Fruit fly (Drosophila melanogaster): Measurements from ENCODE around the gene CG4842.

CG4842 gene

dm6 chr3L:16407815-16408608 is 39.8 kb downstream of the CG4842 start (continued):
- TF ChIP-seq CG2678 (tag; optimal IDR thresholded peaks at IDR 0.05) (no peak), Nf-YB (GFP tag; optimal IDR thresholded peaks at IDR 0.05) (no peak), CG32767 (GFP tag; IDR thresholded peaks at IDR 0.05) (peak; percentile 35), CG16815 (GFP tag; optimal IDR thresholded peaks at IDR 0.05) (no peak), schlank (tag; optimal IDR thresholded peaks at IDR 0.05) (no peak), emc (GFP tag; optimal IDR thresholded peaks at IDR 0.05) (no peak), Ada2b (GFP tag; IDR thresholded peaks at IDR 0.05) (no peak), sna (GFP tag; IDR thresholded peaks at IDR 0.05; ENCODE audit: partially characterized antibody) (no peak), crc (GFP tag; optimal IDR thresholded peaks at IDR 0.05) (no peak), CG13894 (tag; optimal IDR thresholded peaks at IDR 0.05) (peak; percentile 93), Nf-YA (GFP tag; IDR thresholded peaks at IDR 0.05) (no peak), ash1 (GFP tag; optimal IDR thresholded peaks at IDR 0.05) (no peak), dm (GFP tag; optimal IDR thresholded peaks at IDR 0.05) (no peak), MTF-1 (GFP tag; optimal IDR thresholded peaks at IDR 0.05; ENCODE audit: borderline replicate concordance) (no peak), Dip2 (GFP tag; IDR thresholded peaks at IDR 0.05) (no peak), Mad (GFP tag; optimal IDR thresholded peaks at IDR 0.05) (no peak), Stat92E (GFP tag; optimal IDR thresholded peaks at IDR 0.05) (no peak), Trl (optimal IDR thresholded peaks at IDR 0.05) (peak; percentile 72 to 76), Trl (GFP tag; optimal IDR thresholded peaks at IDR 0.05) (no peak), CG7372 (GFP tag; IDR thresholded peaks at IDR 0.05) (no peak), CG16779 (GFP tag; IDR thresholded peaks at IDR 0.05) (no peak), CG9727 (GFP tag; optimal IDR thresholded peaks at IDR 0.05) (peak; percentile 18), CG43689 (GFP tag; IDR thresholded peaks at IDR 0.05) (no peak), Fer3 (tag; optimal IDR thresholded peaks at IDR 0.05) (no peak), ranshi (GFP tag; IDR thresholded peaks at IDR 0.05) (no peak), CG18262 (tag; optimal IDR thresholded peaks at IDR 0.05) (no peak), CG13296 (GFP tag; optimal IDR thresholded peaks at IDR 0.05) (no peak), Nf-YC (tag; optimal IDR thresholded peaks at IDR 0.05) (peak; percentile 5), CG34422 (GFP tag; IDR thresholded peaks at IDR 0.05) (no peak), CG1024 (GFP tag; IDR thresholded peaks at IDR 0.05) (no peak), her (GFP tag; optimal IDR thresholded peaks at IDR 0.05) (no peak), dimm (GFP tag; IDR thresholded peaks at IDR 0.05) (no peak), CTCF (GFP tag; optimal IDR thresholded peaks at IDR 0.05) (peak; percentile 91)

dm6 chr3L:16408609-16409439 is 40.6 kb downstream of the CG4842 start:
- TF ChIP-seq eyg (GFP tag; optimal IDR thresholded peaks at IDR 0.05) (no peak), CG5245 (GFP tag; optimal IDR thresholded peaks at IDR 0.05) (peak; percentile 32), C15 (GFP tag; IDR thresholded peaks at IDR 0.05) (no peak), zfh2 (GFP tag; optimal IDR thresholded peaks at IDR 0.05) (no peak), bowl (GFP tag; IDR thresholded peaks at IDR 0.05) (no peak), hth (optimal IDR thresholded peaks at IDR 0.05) (no peak), CG17385 (GFP tag; optimal IDR thresholded peaks at IDR 0.05) (peak; percentile 88), CG16863 (GFP tag; optimal IDR thresholded peaks at IDR 0.05) (peak; percentile 4), pfk (GFP tag; optimal IDR thresholded peaks at IDR 0.05) (peak; percentile 48), Hand (GFP tag; optimal IDR thresholded peaks at IDR 0.05) (no peak), CG1647 (GFP tag; optimal IDR thresholded peaks at IDR 0.05) (no peak), cas (GFP tag; IDR thresholded peaks at IDR 0.05) (no peak), CG9817 (tag; optimal IDR thresholded peaks at IDR 0.05) (no peak), CG3163 (GFP tag; optimal IDR thresholded peaks at IDR 0.05) (peak; percentile 33), dpn (GFP tag; optimal IDR thresholded peaks at IDR 0.05) (peak in 1 of 2 experiments; percentile 25), CG17912 (GFP tag; optimal IDR thresholded peaks at IDR 0.05) (no peak), CG12299 (tag; optimal IDR thresholded peaks at IDR 0.05) (no peak), Tbp (GFP tag; optimal IDR thresholded peaks at IDR 0.05) (no peak), mirr (GFP tag; optimal IDR thresholded peaks at IDR 0.05) (no peak)

Measured in whole organism, embryonic.